Worm (Caenorhabditis elegans) whole organism, mixed stage, embryonic: ENCODE measurements around the gene C56C10.4.

Experiments
- M03D4.4 ChIP-seq: sonication (generic microtip); optimal IDR thresholded peaks from 2 replicates; lab custom pipeline; 2017; ENCODE audit warnings: mild to moderate bottlenecking, missing genetic modification characterization, missing compliant biosample characterization
- bed-3 ChIP-seq: fragments of 200-800 bp; sonication (Bioruptor generic); optimal IDR thresholded peaks from 3 replicates; lab custom pipeline; 2018; ENCODE audit warnings: mild to moderate bottlenecking, missing genetic modification characterization, moderate library complexity, missing compliant biosample characterization
- blmp-1 ChIP-seq: fragments of 150-350 bp; optimal IDR thresholded peaks from 2 replicates; lab custom pipeline; 2014; ENCODE audit warnings: missing biosample characterization, missing genetic modification characterization
- ceh-39 ChIP-seq: fragments of 150-350 bp; optimal IDR thresholded peaks from 2 replicates; lab custom pipeline; 2014; ENCODE audit warnings: missing biosample characterization, missing genetic modification characterization
- ceh-43 ChIP-seq: fragments of 200-800 bp; sonication (Bioruptor generic); optimal IDR thresholded peaks from 2 replicates; lab custom pipeline; 2018; ENCODE audit warnings: mild to moderate bottlenecking, missing genetic modification characterization, moderate library complexity, missing compliant biosample characterization
- ceh-83 ChIP-seq: fragments of 200-800 bp; sonication (Bioruptor generic); optimal IDR thresholded peaks from 2 replicates; lab custom pipeline; 2018; ENCODE audit warnings: mild to moderate bottlenecking, missing genetic modification characterization, missing compliant biosample characterization
- ces-1 ChIP-seq: fragments of 150-350 bp; optimal IDR thresholded peaks from 2 replicates; lab custom pipeline; 2014; ENCODE audit warnings: missing biosample characterization, missing genetic modification reagents, missing genetic modification characterization
- cnd-1 ChIP-seq: fragments of 200-800 bp; sonication (Bioruptor generic); optimal IDR thresholded peaks from 2 replicates; lab custom pipeline; 2018; ENCODE audit warnings: mild to moderate bottlenecking, missing genetic modification characterization, missing compliant biosample characterization
- drap-1 ChIP-seq: fragments of 200-800 bp; sonication (Bioruptor generic); optimal IDR thresholded peaks from 3 replicates; lab custom pipeline; 2018; ENCODE audit warnings: mild to moderate bottlenecking, missing genetic modification characterization, missing compliant biosample characterization
- elt-1 ChIP-seq: sonication (generic microtip); optimal IDR thresholded peaks from 2 replicates; lab custom pipeline; 2017; ENCODE audit warnings: missing genetic modification characterization, mild to moderate bottlenecking, missing compliant biosample characterization, antibody characterized with exemption, moderate library complexity, borderline replicate concordance; ENCODE audit not compliant: insufficient read depth
- elt-3 ChIP-seq: fragments of 150-350 bp; optimal IDR thresholded peaks from 2 replicates; lab custom pipeline; 2014; ENCODE audit warnings: missing biosample characterization, missing genetic modification characterization
- flh-1 ChIP-seq: fragments of 200-800 bp; sonication (Bioruptor generic); optimal IDR thresholded peaks from 2 replicates; lab custom pipeline; 2018; ENCODE audit warnings: mild to moderate bottlenecking, missing genetic modification characterization, moderate library complexity, missing compliant biosample characterization
- ham-2 ChIP-seq: fragments of 200-800 bp; sonication (Bioruptor generic); optimal IDR thresholded peaks from 2 replicates; lab custom pipeline; 2018; ENCODE audit warnings: mild to moderate bottlenecking, missing genetic modification characterization, missing compliant biosample characterization
- hlh-1 ChIP-seq: fragments of 150-350 bp; optimal IDR thresholded peaks from 2 replicates; lab custom pipeline; 2014; ENCODE audit warnings: missing biosample characterization, missing genetic modification reagents, missing genetic modification characterization
- lin-13 ChIP-seq: fragments of 150-350 bp; optimal IDR thresholded peaks from 2 replicates; lab custom pipeline; 2014; ENCODE audit warnings: missing biosample characterization, missing genetic modification characterization
- lin-32 ChIP-seq: fragments of 200-800 bp; sonication (Bioruptor generic); optimal IDR thresholded peaks from 2 replicates; lab custom pipeline; 2018; ENCODE audit warnings: mild to moderate bottlenecking, missing genetic modification characterization, missing compliant biosample characterization
- lsy-2 ChIP-seq: fragments of 150-350 bp; optimal IDR thresholded peaks from 2 replicates; lab custom pipeline; 2014; ENCODE audit warnings: missing biosample characterization, missing genetic modification characterization
- mab-5 ChIP-seq: fragments of 150-350 bp; optimal IDR thresholded peaks from 2 replicates; lab custom pipeline; 2014; ENCODE audit warnings: missing biosample characterization, missing genetic modification characterization
- mep-1 ChIP-seq: fragments of 150-350 bp; optimal IDR thresholded peaks from 2 replicates; lab custom pipeline; 2017; ENCODE audit warnings: missing biosample characterization, missing genetic modification reagents, missing genetic modification characterization, inconsistent platforms
- mls-2 ChIP-seq: sonication (generic microtip); optimal IDR thresholded peaks from 2 replicates; lab custom pipeline; 2016; ENCODE audit warnings: mild to moderate bottlenecking, missing genetic modification characterization, moderate library complexity, missing compliant biosample characterization
- nhr-12 ChIP-seq: fragments of 150-350 bp; optimal IDR thresholded peaks from 2 replicates; lab custom pipeline; 2014; ENCODE audit warnings: missing biosample characterization, missing genetic modification characterization
- nhr-2 ChIP-seq: fragments of 150-350 bp; optimal IDR thresholded peaks from 2 replicates; lab custom pipeline; 2014; ENCODE audit warnings: missing biosample characterization, missing genetic modification characterization
- nhr-237 ChIP-seq: fragments of 150-350 bp; optimal IDR thresholded peaks from 2 replicates; lab custom pipeline; 2014; ENCODE audit warnings: missing biosample characterization, missing genetic modification characterization
- nhr-28 ChIP-seq: fragments of 150-350 bp; optimal IDR thresholded peaks from 2 replicates; lab custom pipeline; 2014; ENCODE audit warnings: missing biosample characterization, missing genetic modification characterization
- nhr-76 ChIP-seq: sonication (generic microtip); optimal IDR thresholded peaks from 2 replicates; lab custom pipeline; 2017; ENCODE audit warnings: missing biosample characterization, missing genetic modification characterization
- pha-4 ChIP-seq: fragments of 150-350 bp; optimal IDR thresholded peaks from 2 replicates; lab custom pipeline; 2018; ENCODE audit warnings: missing biosample characterization, missing genetic modification reagents, missing genetic modification characterization
- sem-2 ChIP-seq: fragments of 200-800 bp; sonication (Bioruptor generic); optimal IDR thresholded peaks from 2 replicates; lab custom pipeline; 2018; ENCODE audit warnings: mild to moderate bottlenecking, missing genetic modification characterization, missing compliant biosample characterization
- snpc-4 ChIP-seq: fragments of 150-350 bp; optimal IDR thresholded peaks from 2 replicates; lab custom pipeline; 2014; ENCODE audit warnings: missing biosample characterization, missing genetic modification characterization
- sptf-1 ChIP-seq: sonication (generic microtip); optimal IDR thresholded peaks from 2 replicates; lab custom pipeline; 2017; ENCODE audit warnings: mild to moderate bottlenecking, missing genetic modification characterization, moderate library complexity, missing compliant biosample characterization
- tbx-8 ChIP-seq: fragments of 200-800 bp; sonication (Bioruptor generic); optimal IDR thresholded peaks from 2 replicates; lab custom pipeline; 2018; ENCODE audit warnings: mild to moderate bottlenecking, missing genetic modification characterization, moderate library complexity, missing compliant biosample characterization
- unc-120 ChIP-seq: sonication (generic microtip); optimal IDR thresholded peaks from 2 replicates; lab custom pipeline; 2017; ENCODE audit warnings: missing genetic modification characterization, missing compliant biosample characterization; ENCODE audit not compliant: poor library complexity, severe bottlenecking
- unc-39 ChIP-seq: fragments of 150-350 bp; optimal IDR thresholded peaks from 2 replicates; lab custom pipeline; 2014; ENCODE audit warnings: missing biosample characterization, missing genetic modification characterization
- unc-62 ChIP-seq: fragments of 150-350 bp; optimal IDR thresholded peaks from 2 replicates; lab custom pipeline; 2014; ENCODE audit warnings: missing biosample characterization, missing genetic modification reagents, missing genetic modification characterization
- zip-8 ChIP-seq: fragments of 150-350 bp; optimal IDR thresholded peaks from 2 replicates; lab custom pipeline; 2014; ENCODE audit warnings: missing biosample characterization, missing genetic modification characterization
- ztf-11 ChIP-seq: fragments of 150-350 bp; optimal IDR thresholded peaks from 2 replicates; lab custom pipeline; 2014; ENCODE audit warnings: missing biosample characterization, missing genetic modification characterization

C56C10.4 gene

ce11 chrII:6600973-6601372 lies 18.1 kb downstream of the C56C10.4 start, which contains the start of gene vps-33.2:
TSS of gene vps-33.2 (plus strand) at chrII:6601216.
- no peak for TF ChIP-seq mab-5 (tag; lab: Kevin White, UChicago)
- no peak for TF ChIP-seq lin-32
- TF ChIP-seq nhr-12, result no peak
- no peak for TF ChIP-seq flh-1 (GFP tag; lab: Kevin White, UChicago)
- no peak for TF ChIP-seq mep-1 (tag; lab: Kevin White, UChicago)
- no peak for TF ChIP-seq bed-3 (GFP tag; lab: Kevin White, UChicago)
- TF ChIP-seq tbx-8 (GFP tag; lab: Kevin White, UChicago), result no peak
- TF ChIP-seq ceh-39 (tag; lab: Kevin White, UChicago), result peak; percentile 19
- no peak for TF ChIP-seq zip-8 (tag; lab: Kevin White, UChicago)
- no peak for TF ChIP-seq unc-120
- TF ChIP-seq sptf-1 (tag; lab: Kevin White, UChicago), result no peak
- TF ChIP-seq lin-13 (tag; lab: Kevin White, UChicago), result peak; percentile 6
- TF ChIP-seq M03D4.4 (tag; lab: Kevin White, UChicago), result no peak
- TF ChIP-seq hlh-1 (tag; lab: Kevin White, UChicago), result no peak
- TF ChIP-seq lsy-2 (tag; lab: Kevin White, UChicago), result no peak
- TF ChIP-seq cnd-1 (tag; lab: Kevin White, UChicago), result peak; percentile 29
- TF ChIP-seq ham-2 (GFP tag; lab: Kevin White, UChicago), result peak; percentile 79
- no peak for TF ChIP-seq nhr-2 (tag; lab: Kevin White, UChicago)
- no peak for TF ChIP-seq ceh-43 (GFP tag; lab: Kevin White, UChicago)
- TF ChIP-seq unc-62 (GFP tag; lab: Kevin White, UChicago), result no peak
- no peak for TF ChIP-seq nhr-76 (tag; lab: Kevin White, UChicago)
- TF ChIP-seq nhr-28 (tag; lab: Kevin White, UChicago), result no peak
- TF ChIP-seq blmp-1 (tag; lab: Kevin White, UChicago), result no peak
- no peak for TF ChIP-seq elt-1
- TF ChIP-seq pha-4 (tag; lab: Kevin White, UChicago), result peak; percentile 42
- no peak for TF ChIP-seq sem-2
- TF ChIP-seq elt-3 (tag; lab: Kevin White, UChicago), result no peak
- no peak for TF ChIP-seq mls-2
- no peak for TF ChIP-seq nhr-237 (tag; lab: Kevin White, UChicago)
- no peak for TF ChIP-seq snpc-4 (tag; lab: Kevin White, UChicago)
- TF ChIP-seq ceh-83 (GFP tag; lab: Kevin White, UChicago), result no peak
- TF ChIP-seq ztf-11 (tag; lab: Kevin White, UChicago), result no peak
- no peak for TF ChIP-seq ces-1 (GFP tag; lab: Kevin White, UChicago)
- TF ChIP-seq drap-1 (GFP tag; lab: Kevin White, UChicago), result no peak
- no peak for TF ChIP-seq unc-39 (tag; lab: Kevin White, UChicago)

- no peak for TF ChIP-seq ham-2 (GFP tag; lab: Kevin White, UChicago)
- TF ChIP-seq unc-62 (GFP tag; lab: Kevin White, UChicago), result no peak
- no peak for TF ChIP-seq sptf-1 (tag; lab: Kevin White, UChicago)
- TF ChIP-seq mep-1 (tag; lab: Kevin White, UChicago), result no peak
- no peak for TF ChIP-seq nhr-76 (tag; lab: Kevin White, UChicago)
- no peak for TF ChIP-seq lsy-2 (tag; lab: Kevin White, UChicago)
- TF ChIP-seq lin-13 (tag; lab: Kevin White, UChicago), result no peak
- no peak for TF ChIP-seq zip-8 (tag; lab: Kevin White, UChicago)
- no peak for TF ChIP-seq nhr-2 (tag; lab: Kevin White, UChicago)
- TF ChIP-seq, all 35 proteins: peak for 0
Measured at ce11 chrII:6608626-6609025, 25.8 kb downstream of the C56C10.4 start.

- TF ChIP-seq ceh-43 (GFP tag; lab: Kevin White, UChicago), result no peak
- no peak for TF ChIP-seq ceh-83 (GFP tag; lab: Kevin White, UChicago)
- no peak for TF ChIP-seq cnd-1 (tag; lab: Kevin White, UChicago)
- peak; percentile 67 for TF ChIP-seq unc-120
Measured at ce11 chrII:6609315-6609842, 26.5 kb downstream of the C56C10.4 start, which contains the start of gene epg-5. TSS of gene epg-5 (minus strand) at chrII:6609365.
